Worm (Caenorhabditis elegans) whole organism, L4 larva: ENCODE results near the gene eelo-2.

Experiments
- F10B5.3 ChIP-seq: sonication (generic microtip); optimal IDR thresholded peaks from 2 replicates; lab custom pipeline; 2016; ENCODE audit warnings: mild to moderate bottlenecking, missing genetic modification characterization, missing compliant biosample characterization
- F26F4.8 ChIP-seq: fragments of 200-800 bp; sonication (Bioruptor generic); conservative IDR thresholded peaks from 2 replicates; pipeline ENCODE4 v1.3.6; 2022; ENCODE audit warnings: missing genetic modification characterization, missing compliant biosample characterization
- F37D6.2 ChIP-seq: sonication (generic microtip); optimal IDR thresholded peaks from 2 replicates; lab custom pipeline; 2016; ENCODE audit warnings: mild to moderate bottlenecking, missing genetic modification characterization, missing compliant biosample characterization
- F49E8.2 ChIP-seq: sonication (generic microtip); optimal IDR thresholded peaks from 2 replicates; lab custom pipeline; 2016; ENCODE audit warnings: missing compliant biosample characterization, mild to moderate bottlenecking, missing genetic modification characterization, borderline replicate concordance
- T20F7.1 ChIP-seq: fragments of 200-800 bp; sonication (Bioruptor generic); optimal IDR thresholded peaks from 2 replicates; lab custom pipeline; 2018; ENCODE audit warnings: mild to moderate bottlenecking, missing genetic modification characterization, missing compliant biosample characterization
- Y105C5A.15 ChIP-seq: fragments of 200-800 bp; sonication (Bioruptor generic); IDR thresholded peaks from 2 replicates; pipeline ENCODE4 v1.3.6; 2022; ENCODE audit warnings: missing genetic modification characterization, missing compliant biosample characterization
- Y5F2A.4 ChIP-seq: fragments of 200-800 bp; sonication (Bioruptor generic); optimal IDR thresholded peaks from 2 replicates; lab custom pipeline; 2018; ENCODE audit warnings: mild to moderate bottlenecking, missing genetic modification characterization, missing compliant biosample characterization
- ZK546.5 ChIP-seq, 2 experiments: sonication (generic microtip); optimal IDR thresholded peaks; 2 replicates each; lab custom pipeline; 2017; ENCODE audit warnings: missing biosample characterization in 2 of 2, missing genetic modification characterization in 2 of 2
- aha-1 ChIP-seq: fragments of 150-350 bp; peaks from one replicate; lab custom pipeline; 2014; ENCODE audit warnings: missing biosample characterization, missing genetic modification characterization
- ama-1 ChIP-seq: fragments of 150-350 bp; optimal IDR thresholded peaks from 2 replicates; lab custom pipeline; 2014; ENCODE audit warnings: inconsistent platforms, mixed read lengths
- attf-4 ChIP-seq: sonication (generic microtip); optimal IDR thresholded peaks from 3 replicates; lab custom pipeline; 2017; ENCODE audit warnings: missing biosample characterization, missing genetic modification characterization
- ceh-32 ChIP-seq: sonication (generic microtip); optimal IDR thresholded peaks from 2 replicates; lab custom pipeline; 2016; ENCODE audit warnings: mild to moderate bottlenecking, missing genetic modification characterization, missing compliant biosample characterization; ENCODE audit not compliant: poor library complexity
- ceh-82 ChIP-seq: sonication (generic microtip); optimal IDR thresholded peaks from 2 replicates; lab custom pipeline; 2017; ENCODE audit warnings: missing biosample characterization, missing genetic modification characterization
- ctbp-1 ChIP-seq: fragments of 200-800 bp; sonication (Bioruptor generic); IDR thresholded peaks from 2 replicates; pipeline ENCODE4 v1.3.6; 2022; ENCODE audit warnings: missing genetic modification reagents, missing genetic modification characterization, missing compliant biosample characterization
- dmd-8 ChIP-seq: fragments of 200-800 bp; sonication (Bioruptor generic); IDR thresholded peaks from 2 replicates; pipeline ENCODE4 v1.3.6; 2022; ENCODE audit warnings: missing genetic modification characterization, missing compliant biosample characterization
- dmd-9 ChIP-seq: fragments of 200-800 bp; sonication (Bioruptor generic); IDR thresholded peaks from 2 replicates; pipeline ENCODE4 v1.3.6; 2022; ENCODE audit warnings: missing genetic modification reagents, missing genetic modification characterization, missing compliant biosample characterization
- dpl-1 ChIP-seq: fragments of 150-350 bp; optimal IDR thresholded peaks from 2 replicates; lab custom pipeline; 2014; ENCODE audit warnings: missing biosample characterization, missing genetic modification reagents, missing genetic modification characterization
- dve-1 ChIP-seq: sonication (generic microtip); optimal IDR thresholded peaks from 2 replicates; lab custom pipeline; 2017; ENCODE audit warnings: antibody characterized with exemption, mild to moderate bottlenecking, missing genetic modification characterization, missing compliant biosample characterization; ENCODE audit not compliant: insufficient read depth
- egl-27 ChIP-seq: sonication (generic microtip); optimal IDR thresholded peaks from 3 replicates; lab custom pipeline; 2017; ENCODE audit warnings: missing biosample characterization, missing genetic modification reagents, missing genetic modification characterization
- fkh-10 ChIP-seq: fragments of 150-350 bp; optimal IDR thresholded peaks from 2 replicates; lab custom pipeline; 2014; ENCODE audit warnings: missing biosample characterization, missing genetic modification reagents, missing genetic modification characterization
- hlh-11 ChIP-seq: fragments of 200-800 bp; sonication (Bioruptor generic); optimal IDR thresholded peaks from 2 replicates; lab custom pipeline; 2018; ENCODE audit warnings: mild to moderate bottlenecking, missing genetic modification characterization, missing compliant biosample characterization
- hlh-30 ChIP-seq: sonication (generic microtip); optimal IDR thresholded peaks from 2 replicates; lab custom pipeline; 2017; ENCODE audit warnings: antibody characterized with exemption, mild to moderate bottlenecking, missing genetic modification characterization, missing compliant biosample characterization; ENCODE audit not compliant: insufficient read depth
- lin-1 ChIP-seq: fragments of 200-800 bp; sonication (Bioruptor generic); IDR thresholded peaks from 2 replicates; pipeline ENCODE4 v1.3.6; 2022; ENCODE audit warnings: missing genetic modification reagents, missing genetic modification characterization, missing compliant biosample characterization
- lin-15B ChIP-seq: fragments of 150-350 bp; sonication (generic microtip); optimal IDR thresholded peaks from 3 replicates; lab custom pipeline; 2014; ENCODE audit warnings: missing biosample characterization, missing genetic modification characterization
- lir-3 ChIP-seq: sonication (generic microtip); optimal IDR thresholded peaks from 2 replicates; lab custom pipeline; 2016; ENCODE audit warnings: mild to moderate bottlenecking, missing genetic modification characterization, missing compliant biosample characterization
- lsy-2 ChIP-seq, 2 experiments: fragments of 150-350 bp in 1 of 2; sonication (generic microtip) in 1 of 2; optimal IDR thresholded peaks; 2 replicates each; lab custom pipeline; 2014 to 2017; ENCODE audit warnings: missing biosample characterization in 2 of 2, missing genetic modification characterization in 2 of 2
- madf-5 ChIP-seq, 2 experiments: fragments of 200-800 bp; sonication (Bioruptor generic); IDR thresholded peaks; 2 replicates each; pipeline ENCODE4 v1.3.6; 2022; ENCODE audit warnings: missing compliant biosample characterization in 2 of 2, missing genetic modification characterization in 2 of 2
- madf-9 ChIP-seq: fragments of 200-800 bp; sonication (Bioruptor generic); conservative IDR thresholded peaks from 2 replicates; pipeline ENCODE4 v1.3.6; 2022; ENCODE audit warnings: missing genetic modification reagents, missing genetic modification characterization, missing compliant biosample characterization
- mdt-29 ChIP-seq: fragments of 200-800 bp; sonication (Bioruptor generic); IDR thresholded peaks from 2 replicates; pipeline ENCODE4 v1.3.6; 2022; ENCODE audit warnings: missing genetic modification reagents, missing genetic modification characterization, missing compliant biosample characterization
- mes-2 ChIP-seq: sonication (generic microtip); optimal IDR thresholded peaks from 2 replicates; lab custom pipeline; 2016; ENCODE audit warnings: missing genotype, mild to moderate bottlenecking, missing genetic modification characterization, missing compliant biosample characterization; ENCODE audit not compliant: poor library complexity, severe bottlenecking
- mxl-2 ChIP-seq: fragments of 200-800 bp; sonication (Bioruptor generic); conservative IDR thresholded peaks from 2 replicates; pipeline ENCODE4 v1.3.6; 2022; ENCODE audit warnings: missing genetic modification reagents, missing genetic modification characterization, missing compliant biosample characterization
- nhr-102 ChIP-seq: sonication (generic microtip); optimal IDR thresholded peaks from 2 replicates; lab custom pipeline; 2016; ENCODE audit warnings: mild to moderate bottlenecking, missing genetic modification characterization, moderate library complexity, missing compliant biosample characterization
- nhr-111 ChIP-seq: fragments of 200-800 bp; sonication (Bioruptor generic); optimal IDR thresholded peaks from 2 replicates; lab custom pipeline; 2018; ENCODE audit warnings: mild to moderate bottlenecking, missing genetic modification characterization, missing compliant biosample characterization
- nhr-76 ChIP-seq: fragments of 150-350 bp; optimal IDR thresholded peaks from 2 replicates; lab custom pipeline; 2014; ENCODE audit warnings: missing biosample characterization, missing genetic modification characterization
- php-3 ChIP-seq: fragments of 200-800 bp; sonication (Bioruptor generic); IDR thresholded peaks from 2 replicates; pipeline ENCODE4 v1.3.6; 2022; ENCODE audit warnings: missing genetic modification reagents, missing genetic modification characterization, missing compliant biosample characterization
- saeg-2 ChIP-seq: fragments of 200-800 bp; sonication (Bioruptor generic); IDR thresholded peaks from 2 replicates; pipeline ENCODE4 v1.3.6; 2022; ENCODE audit warnings: missing genetic modification reagents, missing genetic modification characterization, missing compliant biosample characterization
- set-16 ChIP-seq: fragments of 200-800 bp; sonication (Bioruptor generic); IDR thresholded peaks from 2 replicates; pipeline ENCODE4 v1.3.6; 2022; ENCODE audit warnings: missing genetic modification reagents, missing genetic modification characterization, missing compliant biosample characterization
- skn-1 ChIP-seq: fragments of 150-350 bp; optimal IDR thresholded peaks from 2 replicates; lab custom pipeline; 2014; ENCODE audit warnings: missing biosample characterization, missing genetic modification characterization
- snpc-1.2 ChIP-seq: fragments of 200-800 bp; sonication (Bioruptor generic); IDR thresholded peaks from 2 replicates; pipeline ENCODE4 v1.3.6; 2022; ENCODE audit warnings: missing genetic modification reagents, missing genetic modification characterization, missing compliant biosample characterization
- snpc-4 ChIP-seq: fragments of 150-350 bp; optimal IDR thresholded peaks from 2 replicates; lab custom pipeline; 2014; ENCODE audit warnings: missing biosample characterization, missing genetic modification characterization
- tra-1 ChIP-seq: fragments of 200-800 bp; sonication (Bioruptor generic); IDR thresholded peaks from 2 replicates; pipeline ENCODE4 v1.3.6; 2022; ENCODE audit warnings: missing genetic modification reagents, missing genetic modification characterization, missing compliant biosample characterization
- unc-130 ChIP-seq: sonication (generic microtip); optimal IDR thresholded peaks from 2 replicates; lab custom pipeline; 2016; ENCODE audit warnings: missing genetic modification reagents, missing genetic modification characterization, missing compliant biosample characterization
- unc-39 ChIP-seq: sonication (generic microtip); optimal IDR thresholded peaks from 2 replicates; lab custom pipeline; 2017; ENCODE audit warnings: missing biosample characterization, missing genetic modification characterization
- vab-7 ChIP-seq: fragments of 200-800 bp; sonication (Bioruptor generic); IDR thresholded peaks from 2 replicates; pipeline ENCODE4 v1.3.6; 2022; ENCODE audit warnings: missing genetic modification reagents, missing genetic modification characterization, missing compliant biosample characterization
- zip-11 ChIP-seq: fragments of 200-800 bp; sonication (Bioruptor generic); IDR thresholded peaks from 2 replicates; pipeline ENCODE4 v1.3.6; 2022; ENCODE audit warnings: missing genetic modification characterization, missing compliant biosample characterization
- zip-2 ChIP-seq: fragments of 150-350 bp; optimal IDR thresholded peaks from 2 replicates; lab custom pipeline; 2014; ENCODE audit warnings: missing biosample characterization, missing genetic modification characterization
- ztf-11 ChIP-seq: fragments of 150-350 bp; optimal IDR thresholded peaks from 2 replicates; lab custom pipeline; 2014; ENCODE audit warnings: missing biosample characterization, missing genetic modification characterization
- ztf-7 ChIP-seq: fragments of 150-350 bp; optimal IDR thresholded peaks from 2 replicates; lab custom pipeline; 2014; ENCODE audit warnings: missing biosample characterization, missing genetic modification characterization

eelo-2 gene

ce11 chrIV:17268628-17269027, 18.7 kb downstream of the eelo-2 start (continued):
- TF ChIP-seq egl-27 (tag; lab: Kevin White, UChicago) (no peak), hlh-11 (tag; lab: Kevin White, UChicago) (peak; percentile 47), attf-4 (tag; lab: Kevin White, UChicago) (no peak), ZK546.5 (tag; optimal IDR thresholded peaks at IDR 0.05; lab: Kevin White, UChicago) (no peak), unc-130 (no peak), unc-39 (tag; lab: Kevin White, UChicago) (no peak), mes-2 (tag; lab: Kevin White, UChicago) (peak; percentile 58), ceh-32 (no peak), Y5F2A.4 (GFP tag; lab: Kevin White, UChicago) (no peak), dmd-8 (no peak), lir-3 (tag; lab: Kevin White, UChicago) (no peak), lin-1 (no peak), dpl-1 (GFP tag; lab: Kevin White, UChicago) (peak; percentile 35), skn-1 (tag; lab: Kevin White, UChicago) (no peak), zip-11 (no peak), tra-1 (no peak), saeg-2 (GFP tag; lab: Robert Waterston, UW) (no peak), ama-1 (peak; percentile 29), dmd-9 (GFP tag; lab: Robert Waterston, UW) (no peak)

- TF ChIP-seq T20F7.1 (no peak), skn-1 (tag; lab: Kevin White, UChicago) (no peak), ztf-11 (no peak), nhr-111 (GFP tag; lab: Kevin White, UChicago) (no peak), fkh-10 (GFP tag; lab: Kevin White, UChicago) (no peak), F26F4.8 (no peak), F49E8.2 (tag; lab: Kevin White, UChicago) (no peak), lin-15B (no peak), F10B5.3 (tag; lab: Kevin White, UChicago) (no peak), tra-1 (no peak)
Measured at ce11 chrIV:17269042-17269441, 19.1 kb downstream of the eelo-2 start, which contains the start of gene atgp-1. atgp-1 (plus strand) TSS chrIV:17269342.

ce11 chrIV:17269702-17270101, 19.8 kb downstream of the eelo-2 start:
- TF ChIP-seq F37D6.2, result no peak
- TF ChIP-seq madf-9 (GFP tag; lab: Robert Waterston, UW), result no peak
- no peak for TF ChIP-seq nhr-102
- no peak for TF ChIP-seq ceh-82 (tag; lab: Kevin White, UChicago)
- no peak for TF ChIP-seq ztf-7 (tag; lab: Kevin White, UChicago)
- no peak for TF ChIP-seq ceh-32
- no peak for TF ChIP-seq dve-1 (tag; lab: Kevin White, UChicago)
- no peak for TF ChIP-seq fkh-10 (GFP tag; lab: Kevin White, UChicago)
- TF ChIP-seq lsy-2 (tag; optimal IDR thresholded peaks at IDR 0.05; lab: Kevin White, UChicago), result no peak
- TF ChIP-seq saeg-2 (GFP tag; lab: Robert Waterston, UW), result no peak
- no peak for TF ChIP-seq snpc-4 (tag; lab: Kevin White, UChicago)
- TF ChIP-seq nhr-76, result no peak
- no peak for TF ChIP-seq zip-2 (tag; lab: Kevin White, UChicago)
- TF ChIP-seq, all 104 proteins: peak for 0

ce11 chrIV:17273602-17274110, 23.7 kb downstream of the eelo-2 start, which contains the start of gene gln-5:
gln-5 (minus strand) TSS chrIV:17273652.
- no peak for TF ChIP-seq php-3
- no peak for TF ChIP-seq ama-1
- TF ChIP-seq F26F4.8, result no peak
- no peak for TF ChIP-seq set-16 (GFP tag; lab: Robert Waterston, UW)
- TF ChIP-seq mdt-29 (GFP tag; lab: Robert Waterston, UW), result no peak
- TF ChIP-seq hlh-30 (tag; lab: Kevin White, UChicago), result no peak
- no peak for TF ChIP-seq ctbp-1 (GFP tag; lab: Robert Waterston, UW)
- TF ChIP-seq mxl-2 (GFP tag; lab: Robert Waterston, UW), result no peak
- TF ChIP-seq aha-1 (tag; lab: Kevin White, UChicago), result peak; percentile 34
- no peak for TF ChIP-seq ceh-32
- TF ChIP-seq nhr-111 (GFP tag; lab: Kevin White, UChicago), result no peak
- no peak for TF ChIP-seq madf-5 (GFP tag; IDR thresholded peaks at IDR 0.05; lab: Robert Waterston, UW)
- TF ChIP-seq snpc-1.2, result 0 out of 2 replicates have a peak, but pooled peaks have one; percentile 45
- no peak for TF ChIP-seq Y105C5A.15 (GFP tag; lab: Robert Waterston, UW)
- TF ChIP-seq vab-7 (GFP tag; lab: Robert Waterston, UW), result no peak
